Fruit fly (Drosophila melanogaster): ENCODE results near the gene Tps1.

dm6 chr2L:4370007-4370521, 18.1 kb upstream of the Tps1 start:
- no peak for TF ChIP-seq psq (optimal IDR thresholded peaks at IDR 0.05)
- TF ChIP-seq Myc (optimal IDR thresholded peaks at IDR 0.05), result no peak

All from Kc167 (cell line).